Fruit fly (Drosophila melanogaster) whole organism, embryonic: ENCODE data around the gene neur.

Experiments used
- CG10654 ChIP-seq: fragments of 200-800 bp; sonication (Bioruptor generic); optimal IDR thresholded peaks from 2 replicates; lab custom pipeline; 2016; ENCODE audit warnings: missing biosample characterization, missing genetic modification characterization
- CG11247 ChIP-seq: fragments of 200-800 bp; sonication (Bioruptor generic); IDR thresholded peaks from 2 replicates; pipeline ENCODE4 v1.3.6; 2022; ENCODE audit warnings: missing biosample characterization, missing genetic modification characterization
- CG12155 ChIP-seq: fragments of 200-800 bp; sonication (Bioruptor generic); optimal IDR thresholded peaks from 3 replicates; lab custom pipeline; 2016; ENCODE audit warnings: missing biosample characterization, missing genetic modification characterization
- CG13424 ChIP-seq: fragments of 200-800 bp; sonication (Bioruptor generic); optimal IDR thresholded peaks from 2 replicates; lab custom pipeline; 2019; ENCODE audit warnings: missing biosample characterization, mild to moderate bottlenecking, missing genetic modification characterization, moderate library complexity
- CG15011 ChIP-seq: fragments of 200-800 bp; sonication (Bioruptor generic); optimal IDR thresholded peaks from 3 replicates; lab custom pipeline; 2018; ENCODE audit warnings: missing biosample characterization, mild to moderate bottlenecking, missing genetic modification characterization
- CG15514 ChIP-seq: fragments of 200-800 bp; sonication (Bioruptor generic); optimal IDR thresholded peaks from 3 replicates; lab custom pipeline; 2017; ENCODE audit warnings: missing biosample characterization, missing genetic modification characterization, mild to moderate bottlenecking, moderate library complexity, missing genetic modification reagents
- CG17568 ChIP-seq: fragments of 200-800 bp; sonication (Bioruptor generic); optimal IDR thresholded peaks from 2 replicates; lab custom pipeline; 2018; ENCODE audit warnings: missing biosample characterization, mild to moderate bottlenecking, missing genetic modification characterization, moderate library complexity
- CG2116 ChIP-seq: fragments of 200-800 bp; sonication (Bioruptor generic); optimal IDR thresholded peaks from 3 replicates; lab custom pipeline; 2018; ENCODE audit warnings: missing biosample characterization, mild to moderate bottlenecking, missing genetic modification characterization
- CG4730 ChIP-seq: fragments of 200-800 bp; sonication (Bioruptor generic); IDR thresholded peaks from 2 replicates; pipeline ENCODE4 v1.3.6; 2022; ENCODE audit warnings: missing biosample characterization, missing genetic modification characterization
- CG5180 ChIP-seq: fragments of 200-800 bp; sonication (Bioruptor generic); optimal IDR thresholded peaks from 3 replicates; lab custom pipeline; 2017; ENCODE audit warnings: missing biosample characterization, missing genetic modification characterization, mild to moderate bottlenecking, moderate library complexity, missing genetic modification reagents
- CG5245 ChIP-seq: fragments of 200-800 bp; sonication (Bioruptor generic); optimal IDR thresholded peaks from 3 replicates; lab custom pipeline; 2016; ENCODE audit warnings: missing biosample characterization, missing genetic modification characterization
- CG7928 ChIP-seq: fragments of 200-800 bp; sonication (Bioruptor generic); optimal IDR thresholded peaks from 2 replicates; lab custom pipeline; 2017; ENCODE audit warnings: missing biosample characterization, mild to moderate bottlenecking, missing genetic modification characterization
- CG8089 ChIP-seq: fragments of 200-800 bp; sonication (Bioruptor generic); optimal IDR thresholded peaks from 3 replicates; lab custom pipeline; 2016; ENCODE audit warnings: missing biosample characterization, missing genetic modification characterization
- CG8281 ChIP-seq: fragments of 200-800 bp; sonication (Bioruptor generic); optimal IDR thresholded peaks from 2 replicates; lab custom pipeline; 2018; ENCODE audit warnings: missing biosample characterization, mild to moderate bottlenecking, missing genetic modification characterization, moderate library complexity
- CG8359 ChIP-seq: fragments of 200-800 bp; sonication (Bioruptor generic); optimal IDR thresholded peaks from 2 replicates; lab custom pipeline; 2017; ENCODE audit warnings: missing biosample characterization, mild to moderate bottlenecking, missing genetic modification characterization, borderline replicate concordance
- CoRest ChIP-seq: fragments of 200-800 bp; sonication (Bioruptor generic); optimal IDR thresholded peaks from 3 replicates; lab custom pipeline; 2018; ENCODE audit warnings: missing biosample characterization, mild to moderate bottlenecking, missing genetic modification characterization, moderate library complexity
- D19A ChIP-seq: fragments of 200-800 bp; optimal IDR thresholded peaks from 3 replicates; lab custom pipeline; 2019; ENCODE audit warnings: missing biosample characterization, mild to moderate bottlenecking, missing genetic modification characterization, moderate library complexity
- Dbx ChIP-seq: fragments of 200-800 bp; sonication (Bioruptor generic); IDR thresholded peaks from 3 replicates; pipeline ENCODE4 v1.3.6; 2022; ENCODE audit warnings: missing biosample characterization, missing genetic modification characterization
- Dp ChIP-seq: fragments of 200-800 bp; sonication (Bioruptor generic); optimal IDR thresholded peaks from 2 replicates; lab custom pipeline; 2018; ENCODE audit warnings: missing biosample characterization, mild to moderate bottlenecking, missing genetic modification characterization, moderate library complexity
- HmgZ ChIP-seq: fragments of 200-800 bp; sonication (Bioruptor generic); optimal IDR thresholded peaks from 2 replicates; lab custom pipeline; 2018; ENCODE audit warnings: missing biosample characterization, mild to moderate bottlenecking, missing genetic modification characterization
- Hr78 ChIP-seq, 2 experiments: fragments of 200-800 bp in 1 of 2; fragments of >200 bp in 1 of 2; sonication (Bioruptor generic) in 1 of 2; optimal IDR thresholded peaks; 2 replicates each; lab custom pipeline; 2017 to 2019; ENCODE audit warnings: missing biosample characterization in 2 of 2, missing genetic modification characterization in 2 of 2, mild to moderate bottlenecking in 1 of 2, moderate library complexity in 1 of 2
- Jarid2 ChIP-seq: fragments of 200-800 bp; sonication (Bioruptor generic); optimal IDR thresholded peaks from 3 replicates; lab custom pipeline; 2017; ENCODE audit warnings: mild to moderate bottlenecking, missing biosample characterization, missing genetic modification reagents, missing genetic modification characterization
- Max ChIP-seq: fragments of 200-800 bp; sonication (Bioruptor generic); optimal IDR thresholded peaks from 2 replicates; lab custom pipeline; 2016; ENCODE audit warnings: missing biosample characterization, mild to moderate bottlenecking, missing genetic modification characterization
- Med ChIP-seq: fragments of 200-800 bp; sonication (Bioruptor generic); peaks from one replicate; lab custom pipeline; 2016; ENCODE audit warnings: missing biosample characterization, missing genetic modification characterization, mild to moderate bottlenecking, inconsistent platforms, moderate library complexity
- Meics ChIP-seq: fragments of 200-800 bp; sonication (Bioruptor generic); optimal IDR thresholded peaks from 2 replicates; lab custom pipeline; 2017; ENCODE audit warnings: missing biosample characterization, mild to moderate bottlenecking, missing genetic modification characterization
- Mrtf ChIP-seq: fragments of 200-800 bp; sonication (Bioruptor generic); IDR thresholded peaks from 3 replicates; pipeline ENCODE4 v1.3.6; 2022; ENCODE audit warnings: missing biosample characterization, missing genetic modification characterization
- Ptx1 ChIP-seq: fragments of 200-800 bp; sonication (Bioruptor generic); IDR thresholded peaks from 2 replicates; pipeline ENCODE4 v1.3.6; 2022; ENCODE audit warnings: missing biosample characterization, missing genetic modification characterization
- Six4 ChIP-seq: fragments of 200-800 bp; sonication (Bioruptor generic); optimal IDR thresholded peaks from 2 replicates; lab custom pipeline; 2016; ENCODE audit warnings: missing biosample characterization, missing genetic modification characterization
- Usf ChIP-seq: fragments of 200-800 bp; sonication (Bioruptor generic); optimal IDR thresholded peaks from 2 replicates; lab custom pipeline; 2017; ENCODE audit warnings: missing genotype, missing biosample characterization, missing genetic modification characterization
- az2 ChIP-seq: fragments of 200-800 bp; sonication (Bioruptor generic); optimal IDR thresholded peaks from 3 replicates; lab custom pipeline; 2016; ENCODE audit warnings: missing biosample characterization, missing genetic modification characterization
- bbx ChIP-seq: fragments of 200-800 bp; sonication (Bioruptor generic); IDR thresholded peaks from 2 replicates; pipeline ENCODE4 v1.3.6; 2022; ENCODE audit warnings: missing biosample characterization, missing genetic modification characterization; ENCODE audit not compliant: partially characterized antibody
- bcd ChIP-seq: fragments of 200-800 bp; sonication (Bioruptor generic); optimal IDR thresholded peaks from 2 replicates; lab custom pipeline; 2017; ENCODE audit warnings: missing biosample characterization, mild to moderate bottlenecking, missing genetic modification characterization
- chn ChIP-seq: fragments of 200-800 bp; sonication (Bioruptor generic); optimal IDR thresholded peaks from 2 replicates; lab custom pipeline; 2016; ENCODE audit warnings: missing biosample characterization, missing genetic modification characterization
- dmrt99B ChIP-seq: fragments of 200-800 bp; sonication (Bioruptor generic); optimal IDR thresholded peaks from 2 replicates; lab custom pipeline; 2018; ENCODE audit warnings: missing biosample characterization, mild to moderate bottlenecking, missing genetic modification characterization, moderate library complexity
- gfzf ChIP-seq: fragments of 200-800 bp; sonication (Bioruptor generic); optimal IDR thresholded peaks from 2 replicates; lab custom pipeline; 2016; ENCODE audit warnings: missing biosample characterization, mild to moderate bottlenecking, missing genetic modification characterization, moderate library complexity
- grau ChIP-seq: fragments of 200-800 bp; optimal IDR thresholded peaks from 3 replicates; lab custom pipeline; 2019; ENCODE audit warnings: missing biosample characterization, mild to moderate bottlenecking, missing genetic modification characterization, moderate library complexity
- her ChIP-seq: fragments of 200-800 bp; sonication (Bioruptor generic); optimal IDR thresholded peaks from 2 replicates; lab custom pipeline; 2016; ENCODE audit warnings: missing biosample characterization, missing genetic modification characterization
- inv ChIP-seq: fragments of 200-800 bp; sonication (Bioruptor generic); IDR thresholded peaks from 2 replicates; pipeline ENCODE4 v1.3.6; 2022; ENCODE audit warnings: missing biosample characterization, missing genetic modification characterization; ENCODE audit not compliant: partially characterized antibody
- jigr1 ChIP-seq: fragments of 200-800 bp; sonication (Bioruptor generic); IDR thresholded peaks from 3 replicates; pipeline ENCODE4 v1.3.6; 2022; ENCODE audit warnings: missing biosample characterization, missing genetic modification characterization
- lbe ChIP-seq: fragments of 200-800 bp; sonication (Bioruptor generic); optimal IDR thresholded peaks from 2 replicates; lab custom pipeline; 2016; ENCODE audit warnings: missing biosample characterization, mild to moderate bottlenecking, missing genetic modification characterization
- lmd ChIP-seq: fragments of 200-800 bp; sonication (Bioruptor generic); IDR thresholded peaks from 2 replicates; pipeline ENCODE4 v1.3.6; 2022; ENCODE audit warnings: missing biosample characterization, missing genetic modification characterization
- mld ChIP-seq: fragments of 200-800 bp; sonication (Bioruptor generic); IDR thresholded peaks from 3 replicates; pipeline ENCODE4 v1.3.6; 2022; ENCODE audit warnings: missing biosample characterization, missing genetic modification characterization; ENCODE audit not compliant: partially characterized antibody
- oc ChIP-seq: fragments of 200-800 bp; sonication (Bioruptor generic); optimal IDR thresholded peaks from 2 replicates; lab custom pipeline; 2018; ENCODE audit warnings: missing biosample characterization, mild to moderate bottlenecking, missing genetic modification characterization, moderate library complexity
- peb ChIP-seq: fragments of 200-800 bp; sonication (Bioruptor generic); IDR thresholded peaks from 2 replicates; pipeline ENCODE4 v1.3.6; 2022; ENCODE audit warnings: missing biosample characterization, missing genetic modification characterization
- row ChIP-seq: fragments of 200-800 bp; sonication (Bioruptor generic); IDR thresholded peaks from 3 replicates; pipeline ENCODE4 v1.3.6; 2022; ENCODE audit warnings: missing biosample characterization, missing genetic modification characterization
- sens ChIP-seq: fragments of 200-800 bp; sonication (Bioruptor generic); peaks from one replicate; lab custom pipeline; 2016; ENCODE audit warnings: missing biosample characterization, missing genetic modification characterization
- unpg ChIP-seq: fragments of 200-800 bp; sonication (Bioruptor generic); optimal IDR thresholded peaks from 3 replicates; lab custom pipeline; 2018; ENCODE audit warnings: missing biosample characterization, mild to moderate bottlenecking, missing genetic modification characterization, moderate library complexity
- zen ChIP-seq: fragments of 200-800 bp; sonication (Bioruptor generic); optimal IDR thresholded peaks from 3 replicates; lab custom pipeline; 2018; ENCODE audit warnings: missing biosample characterization, mild to moderate bottlenecking, missing genetic modification characterization, moderate library complexity

neur gene

DNA sequence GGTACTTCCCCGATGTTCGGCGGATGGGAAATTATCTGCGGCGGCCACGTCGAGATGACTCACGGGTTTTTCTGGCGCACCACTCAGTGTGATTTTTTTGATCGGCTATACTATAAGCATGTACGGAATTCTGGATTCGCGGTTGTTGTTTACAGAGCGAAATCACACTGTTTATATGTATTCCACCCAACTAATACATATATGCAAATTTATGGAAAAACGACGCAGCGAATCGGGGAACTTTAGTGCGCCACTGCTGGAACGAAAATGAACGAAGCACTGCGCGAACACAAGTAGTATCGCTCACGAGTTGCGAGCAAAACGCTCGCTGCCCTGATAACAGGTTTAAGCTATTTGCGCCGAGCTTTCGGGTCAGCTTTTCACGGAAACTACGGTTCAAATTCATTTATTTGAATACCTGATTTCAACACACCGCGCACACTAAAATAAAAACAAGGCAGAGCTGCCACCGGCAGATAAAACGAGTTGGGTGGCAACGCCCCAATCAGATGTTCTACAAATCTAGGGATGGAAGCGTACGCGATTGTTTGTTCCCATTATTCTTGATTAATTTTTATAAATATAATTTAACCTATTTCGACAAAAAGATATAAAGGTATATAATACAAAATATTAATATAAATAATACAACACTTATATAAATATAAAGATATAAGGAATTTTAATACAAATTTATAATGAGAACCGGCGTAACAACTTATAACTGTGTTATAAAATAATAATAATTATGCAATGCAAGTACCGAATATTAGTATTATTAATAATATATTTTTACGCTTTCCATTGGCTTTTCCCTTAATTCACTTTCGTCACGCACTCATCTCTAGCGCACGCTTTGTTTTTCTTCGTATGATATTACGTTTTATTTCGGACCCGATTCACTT is 8.5 kb upstream of the neur start, which contains the start of gene Rel (continued):
- TF ChIP-seq CG8359 (GFP tag; lab: Kevin White, UChicago) = no peak
- peak; percentile 73 for TF ChIP-seq D19A (tag; lab: Kevin White, UChicago)
- peak; percentile 70 for TF ChIP-seq CG7928
- TF ChIP-seq Mrtf (GFP tag; lab: Robert Waterston, UW) = no peak
- no peak for TF ChIP-seq CG15011 (GFP tag; lab: Kevin White, UChicago)
- TF ChIP-seq grau (tag; lab: Kevin White, UChicago) = peak; percentile 85
- no peak for TF ChIP-seq jigr1 (GFP tag; lab: Robert Waterston, UW)
- no peak for TF ChIP-seq CG5180 (GFP tag; lab: Kevin White, UChicago)
- peak; percentile 13 for TF ChIP-seq CG8089 (GFP tag; lab: Kevin White, UChicago)
- peak; percentile 88 for TF ChIP-seq Med (GFP tag; lab: Kevin White, UChicago)
- TF ChIP-seq sens (GFP tag; lab: Kevin White, UChicago) = peak; percentile 66
- TF ChIP-seq Max (GFP tag; lab: Kevin White, UChicago) = peak; percentile 56
- peak; percentile 33 for TF ChIP-seq CG2116 (GFP tag; lab: Kevin White, UChicago)
- peak; percentile 53 for TF ChIP-seq CG12155 (GFP tag; lab: Kevin White, UChicago)
- peak; percentile 90 for TF ChIP-seq CoRest
- TF ChIP-seq zen = peak; percentile 59
- TF ChIP-seq gfzf (GFP tag; lab: Kevin White, UChicago) = peak; percentile 3
- no peak for TF ChIP-seq CG11247
- TF ChIP-seq CG5245 = peak; percentile 45
- no peak for TF ChIP-seq bbx (GFP tag; lab: Robert Waterston, UW)
- peak; percentile 45 for TF ChIP-seq oc (tag; lab: Kevin White, UChicago)
- TF ChIP-seq Six4 (GFP tag; lab: Kevin White, UChicago) = peak; percentile 56
- no peak for TF ChIP-seq Dbx
- TF ChIP-seq inv (GFP tag; lab: Robert Waterston, UW) = no peak
- no peak for TF ChIP-seq row (GFP tag; lab: Robert Waterston, UW)
- TF ChIP-seq CG15514 (GFP tag; lab: Kevin White, UChicago) = peak; percentile 96
- TF ChIP-seq Jarid2 (GFP tag; lab: Kevin White, UChicago) = peak; percentile 54
- no peak for TF ChIP-seq mld
- peak in 1 of 2 experiments; percentile 34 for TF ChIP-seq Hr78 (GFP tag; optimal IDR thresholded peaks at IDR 0.05; lab: Kevin White, UChicago)
- no peak for TF ChIP-seq CG17568 (GFP tag; lab: Kevin White, UChicago)
- TF ChIP-seq HmgZ (tag; lab: Kevin White, UChicago) = peak; percentile 42
- peak; percentile 28 for TF ChIP-seq CG8281 (tag; lab: Kevin White, UChicago)
- peak; percentile 59 for TF ChIP-seq her (GFP tag; lab: Kevin White, UChicago)
- TF ChIP-seq Dp (GFP tag; lab: Kevin White, UChicago) = peak; percentile 88
- TF ChIP-seq Ptx1 (GFP tag; lab: Robert Waterston, UW) = no peak
- TF ChIP-seq chn (GFP tag; lab: Kevin White, UChicago) = no peak
- peak; percentile 59 for TF ChIP-seq bcd (GFP tag; lab: Kevin White, UChicago)
- peak; percentile 57 for TF ChIP-seq Usf (GFP tag; lab: Kevin White, UChicago)
- peak; percentile 85 for TF ChIP-seq CG13424 (tag; lab: Kevin White, UChicago)
- no peak for TF ChIP-seq lmd (GFP tag; lab: Robert Waterston, UW)
- TF ChIP-seq CG4730 (GFP tag; lab: Robert Waterston, UW) = no peak
- peak; percentile 61 for TF ChIP-seq unpg (GFP tag; lab: Kevin White, UChicago)
- peak; percentile 78 for TF ChIP-seq Meics (GFP tag; lab: Kevin White, UChicago)
- peak; percentile 70 for TF ChIP-seq lbe (GFP tag; lab: Kevin White, UChicago)
- TF ChIP-seq CG10654 (GFP tag; lab: Kevin White, UChicago) = peak; percentile 50
- TF ChIP-seq dmrt99B (tag; lab: Kevin White, UChicago) = peak; percentile 73
- TF ChIP-seq az2 (GFP tag; lab: Kevin White, UChicago) = peak; percentile 63
- no peak for TF ChIP-seq peb (GFP tag; lab: Robert Waterston, UW)
